Worm (Caenorhabditis elegans) whole organism, L1 larva: ENCODE measurements around the gene C18G1.8.

ENCODE experiments used
- C16A3.4 ChIP-seq: fragments of 150-350 bp; optimal IDR thresholded peaks from 2 replicates; lab custom pipeline; 2014; ENCODE audit warnings: missing biosample characterization, missing genetic modification characterization
- F16B12.6 ChIP-seq: fragments of 150-350 bp; optimal IDR thresholded peaks from 2 replicates; lab custom pipeline; 2014; ENCODE audit warnings: missing biosample characterization, missing genetic modification characterization
- aly-2 ChIP-seq: fragments of 150-350 bp; optimal IDR thresholded peaks from 2 replicates; lab custom pipeline; 2014; ENCODE audit warnings: missing biosample characterization, missing genetic modification characterization
- blmp-1 ChIP-seq: fragments of 150-350 bp; optimal IDR thresholded peaks from 2 replicates; lab custom pipeline; 2014; ENCODE audit warnings: missing biosample characterization, missing genetic modification characterization
- ceh-88 ChIP-seq: fragments of 200-800 bp; sonication (Bioruptor generic); IDR thresholded peaks from 2 replicates; pipeline ENCODE4 v1.3.6; 2022; ENCODE audit warnings: missing genetic modification characterization, missing compliant biosample characterization
- ceh-90 ChIP-seq: sonication (generic microtip); optimal IDR thresholded peaks from 2 replicates; lab custom pipeline; 2016; ENCODE audit warnings: missing genetic modification characterization, missing compliant biosample characterization
- ces-1 ChIP-seq: fragments of 150-350 bp; optimal IDR thresholded peaks from 2 replicates; lab custom pipeline; 2014; ENCODE audit warnings: missing biosample characterization, missing genetic modification reagents, missing genetic modification characterization
- dsc-1 ChIP-seq: sonication (generic microtip); optimal IDR thresholded peaks from 2 replicates; lab custom pipeline; 2016; ENCODE audit warnings: mild to moderate bottlenecking, missing genetic modification characterization, missing compliant biosample characterization
- efl-1 ChIP-seq, 4 experiments: fragments of 150-350 bp; optimal IDR thresholded peaks in 3 of 4; peaks in 1 of 4; 1 replicate in 1 of 4; 2 replicates in 3 of 4; lab custom pipeline; 2014; ENCODE audit warnings: missing biosample characterization in 2 of 4, missing genetic modification characterization in 2 of 4, missing genetic modification reagents in 2 of 4
- elt-3 ChIP-seq, 6 experiments: fragments of 150-350 bp in 1 of 6; sonication (generic microtip); optimal IDR thresholded peaks; 2 replicates each; lab custom pipeline; 2017 to 2018; ENCODE audit warnings: missing biosample characterization in 6 of 6, missing genetic modification characterization in 6 of 6, inconsistent platforms in 1 of 6
- fkh-8 ChIP-seq: sonication (generic microtip); optimal IDR thresholded peaks from 2 replicates; lab custom pipeline; 2016; ENCODE audit warnings: mild to moderate bottlenecking, missing genetic modification characterization, missing compliant biosample characterization
- hlh-4 ChIP-seq: sonication (generic microtip); optimal IDR thresholded peaks from 2 replicates; lab custom pipeline; 2016; ENCODE audit warnings: mild to moderate bottlenecking, missing genetic modification characterization, missing compliant biosample characterization
- irx-1 ChIP-seq: sonication (generic microtip); optimal IDR thresholded peaks from 2 replicates; lab custom pipeline; 2016; ENCODE audit warnings: missing genetic modification characterization, missing compliant biosample characterization
- lin-14 ChIP-seq: fragments of 200-800 bp; sonication (Bioruptor generic); optimal IDR thresholded peaks from 2 replicates; lab custom pipeline; 2018; ENCODE audit warnings: mild to moderate bottlenecking, missing genetic modification characterization, moderate library complexity, missing compliant biosample characterization
- lin-35 ChIP-seq, 2 experiments: fragments of 150-350 bp; optimal IDR thresholded peaks; 2 replicates each; lab custom pipeline; 2014; ENCODE audit warnings: missing biosample characterization in 2 of 2, missing genetic modification characterization in 2 of 2, missing genetic modification reagents in 2 of 2
- mab-9 ChIP-seq: fragments of 200-800 bp; sonication (Bioruptor generic); IDR thresholded peaks from 2 replicates; pipeline ENCODE4 v1.3.6; 2022; ENCODE audit warnings: missing genetic modification reagents, missing genetic modification characterization, missing compliant biosample characterization
- mef-2 ChIP-seq: fragments of 150-350 bp; optimal IDR thresholded peaks from 2 replicates; lab custom pipeline; 2014; ENCODE audit warnings: missing biosample characterization, missing genetic modification characterization
- mep-1 ChIP-seq: fragments of 150-350 bp; optimal IDR thresholded peaks from 2 replicates; lab custom pipeline; 2014; ENCODE audit warnings: missing biosample characterization, missing genetic modification characterization
- nhr-11 ChIP-seq: fragments of 150-350 bp; optimal IDR thresholded peaks from 2 replicates; lab custom pipeline; 2014; ENCODE audit warnings: missing biosample characterization, missing genetic modification characterization
- nhr-20 ChIP-seq: sonication (generic microtip); optimal IDR thresholded peaks from 2 replicates; lab custom pipeline; 2016; ENCODE audit warnings: mild to moderate bottlenecking, missing genetic modification characterization, missing compliant biosample characterization
- nhr-47 ChIP-seq: sonication (generic microtip); optimal IDR thresholded peaks from 2 replicates; lab custom pipeline; 2016; ENCODE audit warnings: mild to moderate bottlenecking, missing genetic modification characterization, moderate library complexity, missing compliant biosample characterization
- nhr-71 ChIP-seq: sonication (generic microtip); optimal IDR thresholded peaks from 2 replicates; lab custom pipeline; 2016; ENCODE audit warnings: mild to moderate bottlenecking, missing genetic modification characterization, moderate library complexity, missing compliant biosample characterization
- nhr-77 ChIP-seq: fragments of 150-350 bp; optimal IDR thresholded peaks from 2 replicates; lab custom pipeline; 2014; ENCODE audit warnings: missing biosample characterization, missing genetic modification characterization
- nhr-85 ChIP-seq: sonication (generic microtip); peaks from one replicate; lab custom pipeline; 2016; ENCODE audit warnings: missing genetic modification characterization, inconsistent platforms, missing compliant biosample characterization
- pax-3 ChIP-seq: fragments of 200-800 bp; sonication (Bioruptor generic); optimal IDR thresholded peaks from 2 replicates; lab custom pipeline; 2018; ENCODE audit warnings: mild to moderate bottlenecking, missing genetic modification characterization, moderate library complexity, missing compliant biosample characterization
- rnt-1 ChIP-seq: sonication (generic microtip); optimal IDR thresholded peaks from 2 replicates; lab custom pipeline; 2016; ENCODE audit warnings: mild to moderate bottlenecking, missing genetic modification characterization, moderate library complexity, missing compliant biosample characterization
- snu-23 ChIP-seq: sonication (generic microtip); optimal IDR thresholded peaks from 2 replicates; lab custom pipeline; 2016; ENCODE audit warnings: missing genetic modification characterization, missing compliant biosample characterization
- sox-4 ChIP-seq: sonication (generic microtip); optimal IDR thresholded peaks from 2 replicates; lab custom pipeline; 2016; ENCODE audit warnings: missing genetic modification characterization, missing compliant biosample characterization
- sup-37 ChIP-seq: fragments of 200-800 bp; sonication (Bioruptor generic); optimal IDR thresholded peaks from 2 replicates; lab custom pipeline; 2018; ENCODE audit warnings: mild to moderate bottlenecking, missing genetic modification characterization, missing compliant biosample characterization
- swsn-7 ChIP-seq: sonication (generic microtip); optimal IDR thresholded peaks from 2 replicates; lab custom pipeline; 2016; ENCODE audit warnings: missing genetic modification characterization, missing compliant biosample characterization
- unc-130 ChIP-seq: fragments of 150-350 bp; optimal IDR thresholded peaks from 2 replicates; lab custom pipeline; 2017; ENCODE audit warnings: missing biosample characterization, missing genetic modification characterization, inconsistent platforms
- unc-30 ChIP-seq: sonication (generic microtip); optimal IDR thresholded peaks from 2 replicates; lab custom pipeline; 2017; ENCODE audit warnings: missing biosample characterization, missing genetic modification characterization
- unc-62 ChIP-seq: fragments of 150-350 bp; optimal IDR thresholded peaks from 2 replicates; lab custom pipeline; 2014; ENCODE audit warnings: missing biosample characterization, missing genetic modification reagents, missing genetic modification characterization
- zag-1 ChIP-seq: fragments of 150-350 bp; optimal IDR thresholded peaks from 2 replicates; lab custom pipeline; 2014; ENCODE audit warnings: missing biosample characterization, missing genetic modification characterization
- ztf-4 ChIP-seq: fragments of 150-350 bp; optimal IDR thresholded peaks from 2 replicates; lab custom pipeline; 2014; ENCODE audit warnings: missing biosample characterization, missing genetic modification characterization

Gene C18G1.8

DNA sequence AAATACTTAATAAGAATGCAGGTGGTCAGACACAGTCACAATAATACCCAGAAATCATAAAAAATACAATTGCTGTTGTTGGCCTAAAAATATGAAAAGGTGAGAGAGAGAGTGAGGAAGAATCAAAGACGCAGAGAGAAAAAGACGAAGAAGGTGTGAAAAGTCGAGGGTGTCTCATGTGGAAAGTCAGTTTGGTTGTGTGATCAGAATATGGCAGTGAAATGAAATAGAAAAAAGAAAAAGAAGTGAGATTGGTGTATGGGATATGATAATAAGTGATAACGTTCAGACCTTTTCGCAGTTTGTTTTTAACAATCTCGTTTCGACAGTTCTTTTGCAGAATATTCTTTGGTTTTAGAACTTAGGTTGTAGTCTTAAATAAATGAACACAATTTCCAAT is 40.5 kb upstream of the C18G1.8 start:
- TF ChIP-seq mep-1 (no peak), blmp-1 (tag; lab: Kevin White, UChicago) (peak; percentile 71), lin-14 (GFP tag; lab: Kevin White, UChicago) (peak; percentile 46), efl-1 (optimal IDR thresholded peaks at IDR 0.05; lab: Kevin White, UChicago) (no peak), efl-1 (GFP tag; optimal IDR thresholded peaks at IDR 0.05 in 1 of 2; lab: Kevin White, UChicago) (peak in 1 of 2 experiments; percentile 73), fkh-8 (tag; lab: Kevin White, UChicago) (peak; percentile 29), nhr-71 (peak; percentile 41), snu-23 (peak; percentile 42), nhr-20 (tag; lab: Kevin White, UChicago) (peak; percentile 23), unc-30 (tag; lab: Kevin White, UChicago) (no peak), elt-3 (tag; optimal IDR thresholded peaks at IDR 0.05; lab: Kevin White, UChicago) (peak in 1 of 6 experiments; percentile 30), lin-35 (GFP tag; optimal IDR thresholded peaks at IDR 0.05; lab: Kevin White, UChicago) (peak in 1 of 2 experiments; percentile 6), irx-1 (tag; lab: Kevin White, UChicago) (no peak), nhr-85 (tag; lab: Kevin White, UChicago) (peak; percentile 77), nhr-77 (tag; lab: Kevin White, UChicago) (no peak)

DNA sequence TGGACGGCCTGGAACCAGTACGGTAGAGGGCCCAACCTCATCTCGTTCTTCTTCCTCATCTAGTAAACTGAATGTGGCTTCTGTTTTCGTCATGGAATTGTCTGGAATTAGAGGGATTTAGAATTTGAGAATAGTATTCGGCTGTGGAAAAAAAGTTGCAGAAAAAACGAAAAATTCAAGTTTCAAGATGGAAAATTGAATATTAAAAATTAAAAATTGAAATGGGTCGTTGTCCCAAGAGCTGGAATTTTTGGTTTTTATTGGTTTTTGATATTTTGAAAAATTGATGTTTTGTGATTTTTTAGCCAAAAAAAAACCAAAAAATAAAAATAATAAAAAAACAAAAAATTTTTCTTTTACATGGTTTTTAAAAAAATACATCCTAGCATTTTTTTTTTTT is 39.4 kb upstream of the C18G1.8 start, which contains the start of gene R02F11.3:
Gene R02F11.3 (minus strand): TSS at position 101 of the 400 bp plus-strand sequence.
- no peak for TF ChIP-seq efl-1 (optimal IDR thresholded peaks at IDR 0.05; lab: Kevin White, UChicago)
- TF ChIP-seq efl-1 (GFP tag; optimal IDR thresholded peaks at IDR 0.05 in 1 of 2; lab: Kevin White, UChicago): peak in 1 of 2 experiments; percentile 23
- no peak for TF ChIP-seq pax-3 (tag; lab: Kevin White, UChicago)
- TF ChIP-seq, all 84 proteins: peak for 1

DNA sequence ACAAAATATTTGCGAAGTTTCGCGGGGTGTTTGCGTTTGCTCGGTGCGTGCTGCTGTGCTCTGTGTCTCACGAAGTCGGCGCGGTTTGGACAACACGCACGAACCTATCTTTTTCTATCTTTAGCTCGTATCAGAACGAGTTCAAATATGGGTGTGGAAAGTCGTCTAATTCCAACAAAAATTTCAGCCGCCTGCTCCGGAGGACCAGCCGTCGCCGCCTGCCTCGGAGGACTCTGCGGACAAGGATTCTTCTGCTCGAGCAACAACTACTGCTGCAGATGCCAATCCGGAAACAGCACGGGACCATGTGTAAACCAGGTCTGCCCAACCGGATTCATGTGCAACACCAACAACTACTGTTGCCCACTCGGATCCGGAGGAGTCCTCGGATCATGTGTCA is 35.5 kb upstream of the C18G1.8 start:
- no peak for TF ChIP-seq efl-1 (optimal IDR thresholded peaks at IDR 0.05; lab: Kevin White, UChicago)
- TF ChIP-seq efl-1 (GFP tag; optimal IDR thresholded peaks at IDR 0.05 in 1 of 2; lab: Kevin White, UChicago): peak in 1 of 2 experiments; percentile 87
- no peak for TF ChIP-seq zag-1 (tag; lab: Kevin White, UChicago)

DNA sequence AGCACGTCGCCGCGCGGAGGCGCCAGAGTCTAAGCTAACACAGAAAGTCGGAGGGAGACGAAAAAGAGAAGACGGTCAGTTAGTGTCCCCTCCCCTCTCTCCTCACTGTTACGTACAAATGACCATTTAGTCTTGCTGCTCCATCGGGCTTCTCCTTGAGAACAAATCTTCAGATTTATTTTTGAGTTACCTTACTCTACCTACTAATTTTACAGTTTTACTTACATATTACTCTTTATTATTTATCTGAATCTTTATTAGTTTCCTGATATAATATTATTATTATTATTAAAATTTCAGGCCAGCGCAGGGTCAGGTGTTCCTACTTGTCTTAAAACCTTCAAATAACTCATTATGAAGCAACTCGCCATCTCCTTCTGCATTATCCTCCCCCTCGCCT is 34.4 kb upstream of the C18G1.8 start, which contains the start of gene R02F11.1:
Gene R02F11.1 (plus strand): TSS at position 301 of the 400 bp plus-strand sequence.
- TF ChIP-seq aly-2 (tag; lab: Kevin White, UChicago): no peak
- TF ChIP-seq, all 84 proteins: peak for 0

DNA sequence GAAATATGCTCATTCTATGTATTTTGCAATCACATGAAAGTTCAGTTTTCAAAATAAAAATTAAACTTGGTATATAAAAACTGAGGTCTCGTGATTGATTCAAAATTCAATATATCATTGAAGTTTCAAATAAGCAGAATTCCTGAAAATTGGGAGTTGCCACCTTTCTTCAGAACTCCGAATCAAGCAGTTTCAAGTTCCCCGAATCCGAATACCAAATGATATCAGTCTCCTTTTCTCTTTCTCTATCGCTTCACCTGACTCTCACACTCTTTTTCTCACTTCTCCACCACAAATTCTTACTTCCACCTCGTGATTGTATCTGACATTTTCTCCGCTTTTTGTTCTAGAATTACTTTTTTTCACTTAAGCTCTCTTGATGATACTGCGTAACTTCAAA is 27.9 kb upstream of the C18G1.8 start, which contains the start of gene R02F11.2:
Gene R02F11.2 (plus strand): TSS at position 292 of the 400 bp plus-strand sequence.
- peak; percentile 7 for TF ChIP-seq nhr-11 (tag; lab: Kevin White, UChicago)
- TF ChIP-seq nhr-71: peak; percentile 85
- TF ChIP-seq nhr-47 (tag; lab: Kevin White, UChicago): peak; percentile 74
- TF ChIP-seq swsn-7 (tag; lab: Kevin White, UChicago): peak; percentile 28
- TF ChIP-seq elt-3 (tag; optimal IDR thresholded peaks at IDR 0.05; lab: Kevin White, UChicago): no peak
- peak; percentile 52 for TF ChIP-seq sox-4 (tag; lab: Kevin White, UChicago)
- TF ChIP-seq fkh-8 (tag; lab: Kevin White, UChicago): peak; percentile 96
- TF ChIP-seq pax-3 (tag; lab: Kevin White, UChicago): peak; percentile 51
- no peak for TF ChIP-seq unc-62 (GFP tag; lab: Kevin White, UChicago)
- peak; percentile 92 for TF ChIP-seq hlh-4 (tag; lab: Kevin White, UChicago)
- peak; percentile 17 for TF ChIP-seq nhr-20 (tag; lab: Kevin White, UChicago)
- TF ChIP-seq F16B12.6 (tag; lab: Kevin White, UChicago): no peak
- TF ChIP-seq ztf-4: peak; percentile 49
- TF ChIP-seq, all 84 proteins: peak for 10

DNA sequence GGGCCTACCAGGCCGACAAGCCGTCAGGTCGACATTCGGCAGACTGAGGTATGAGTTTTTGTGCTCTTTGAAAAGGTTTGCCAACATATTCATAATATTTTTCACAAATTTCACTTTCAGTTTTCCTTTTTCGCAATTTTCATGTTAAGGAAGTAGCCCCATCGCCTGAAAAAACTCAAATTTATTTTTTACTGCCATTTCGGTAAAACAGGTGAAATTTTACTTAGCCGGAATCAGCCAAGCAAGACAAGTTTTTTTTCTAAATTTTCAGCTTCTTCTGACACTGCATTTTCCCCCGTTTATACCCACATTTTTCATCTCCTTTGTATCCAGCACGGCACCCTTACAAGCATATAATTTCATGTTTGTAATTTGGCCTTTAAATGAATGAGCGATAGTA is 25.2 kb upstream of the C18G1.8 start, which contains the start of gene R02F11.11:
Gene R02F11.11 (plus strand): TSS at position 301 of the 400 bp plus-strand sequence.
- TF ChIP-seq mep-1 (no peak), sup-37 (GFP tag; lab: Kevin White, UChicago) (no peak), ceh-90 (tag; lab: Kevin White, UChicago) (no peak), ces-1 (GFP tag; lab: Kevin White, UChicago) (no peak), dsc-1 (no peak), ztf-4 (no peak), ceh-88 (GFP tag; lab: Robert Waterston, UW) (no peak), aly-2 (tag; lab: Kevin White, UChicago) (no peak), unc-130 (no peak), mab-9 (GFP tag; lab: Robert Waterston, UW) (no peak), pax-3 (tag; lab: Kevin White, UChicago) (no peak), blmp-1 (tag; lab: Kevin White, UChicago) (no peak), snu-23 (no peak), fkh-8 (tag; lab: Kevin White, UChicago) (no peak), C16A3.4 (no peak), mef-2 (tag; lab: Kevin White, UChicago) (no peak), rnt-1 (tag; lab: Kevin White, UChicago) (no peak)
